Fruit fly (Drosophila melanogaster) whole organism, larva: ENCODE results near the gene CG8661.

Source experiments
- noc ChIP-seq: fragments of 200-800 bp; sonication (Bioruptor generic); optimal IDR thresholded peaks from 3 replicates; lab custom pipeline; 2019; ENCODE audit warnings: missing biosample characterization, mild to moderate bottlenecking, missing genetic modification characterization, moderate library complexity

The CG8661 gene

dm6 chrX:17282196-17282595 is 2.1 kb downstream of the CG8661 start, which contains the start of gene CG5445:
Gene CG5445, plus strand, starts transcription at chrX:17282496.
- no peak for TF ChIP-seq noc (tag; lab: Kevin White, UChicago)

dm6 chrX:17274798-17275197 is 9.5 kb downstream of the CG8661 start:
- no peak for TF ChIP-seq noc (tag; lab: Kevin White, UChicago)

dm6 chrX:17265402-17266028 is 18.8 kb downstream of the CG8661 start:
- TF ChIP-seq noc (tag; lab: Kevin White, UChicago): no peak

- TF ChIP-seq noc (tag; lab: Kevin White, UChicago): no peak
These were observed 22.3 kb downstream of the CG8661 start for dm6 chrX:17262049-17262448.

dm6 chrX:17255677-17256076 is 28.6 kb downstream of the CG8661 start:
- TF ChIP-seq noc (tag; lab: Kevin White, UChicago): no peak

- TF ChIP-seq noc (tag; lab: Kevin White, UChicago): no peak
These were observed 30.2 kb downstream of the CG8661 start for dm6 chrX:17254094-17254493.

- no peak for TF ChIP-seq noc (tag; lab: Kevin White, UChicago)
These were observed 35.0 kb downstream of the CG8661 start, which contains the start of gene CG8675 for dm6 chrX:17249326-17249725. Gene CG8675, minus strand, starts transcription at chrX:17249502.

dm6 chrX:17246916-17247315 is 37.4 kb downstream of the CG8661 start, which contains the start of gene CG42854:
Gene CG42854, minus strand, starts transcription at chrX:17247016.
- no peak for TF ChIP-seq noc (tag; lab: Kevin White, UChicago)

dm6 chrX:17244854-17245253 is 39.4 kb downstream of the CG8661 start, which contains the start of gene CG8915:
Gene CG8915, minus strand, starts transcription at chrX:17245001.
- TF ChIP-seq noc (tag; lab: Kevin White, UChicago): no peak

dm6 chrX:17237421-17237820 is 46.9 kb downstream of the CG8661 start:
- TF ChIP-seq noc (tag; lab: Kevin White, UChicago): no peak

dm6 chrX:17236468-17236867 is 47.8 kb downstream of the CG8661 start:
- TF ChIP-seq noc (tag; lab: Kevin White, UChicago): no peak
